Worm (Caenorhabditis elegans) whole organism, early embryonic: ENCODE results near the gene C29E4.10.

Experiments used
- B0310.2 ChIP-seq: sonication (generic microtip); optimal IDR thresholded peaks from 2 replicates; lab custom pipeline; 2016; ENCODE audit warnings: mild to moderate bottlenecking, missing genetic modification characterization, missing compliant biosample characterization
- F13C5.2 ChIP-seq: sonication (generic microtip); optimal IDR thresholded peaks from 2 replicates; lab custom pipeline; 2017; ENCODE audit warnings: mild to moderate bottlenecking, missing genetic modification characterization, inconsistent platforms, missing compliant biosample characterization
- aly-1 ChIP-seq: sonication (generic microtip); optimal IDR thresholded peaks from 2 replicates; lab custom pipeline; 2016; ENCODE audit warnings: missing genetic modification characterization, missing compliant biosample characterization
- ama-1 ChIP-seq: fragments of 150-350 bp; optimal IDR thresholded peaks from 2 replicates; lab custom pipeline; 2014
- ceh-13 ChIP-seq: fragments of 200-800 bp; sonication (Bioruptor generic); optimal IDR thresholded peaks from 2 replicates; lab custom pipeline; 2018; ENCODE audit warnings: mild to moderate bottlenecking, missing genetic modification characterization, missing compliant biosample characterization
- ceh-36 ChIP-seq: sonication (generic microtip); optimal IDR thresholded peaks from 2 replicates; lab custom pipeline; 2016; ENCODE audit warnings: missing genetic modification characterization, inconsistent platforms, missing compliant biosample characterization
- ets-7 ChIP-seq: sonication (generic microtip); optimal IDR thresholded peaks from 2 replicates; lab custom pipeline; 2016; ENCODE audit warnings: missing genotype, missing genetic modification characterization, missing compliant biosample characterization
- flt-1 ChIP-seq: fragments of 200-800 bp; sonication (Bioruptor generic); IDR thresholded peaks from 2 replicates; pipeline ENCODE4 v1.3.6; 2022; ENCODE audit warnings: missing genetic modification characterization, missing compliant biosample characterization
- hmbx-1 ChIP-seq: sonication (generic microtip); optimal IDR thresholded peaks from 2 replicates; lab custom pipeline; 2016; ENCODE audit warnings: mild to moderate bottlenecking, missing genetic modification characterization, missing compliant biosample characterization
- hmg-4 ChIP-seq: fragments of 200-800 bp; sonication (Bioruptor generic); optimal IDR thresholded peaks from 2 replicates; lab custom pipeline; 2018; ENCODE audit warnings: mild to moderate bottlenecking, missing genetic modification characterization, missing compliant biosample characterization
- hnd-1 ChIP-seq: sonication (generic microtip); optimal IDR thresholded peaks from 2 replicates; lab custom pipeline; 2016; ENCODE audit warnings: missing genetic modification characterization, missing compliant biosample characterization
- pes-1 ChIP-seq: fragments of 200-800 bp; sonication (Bioruptor generic); IDR thresholded peaks from 2 replicates; pipeline ENCODE4 v1.3.6; 2022; ENCODE audit warnings: missing genetic modification reagents, missing genetic modification characterization, missing compliant biosample characterization
- scrt-1 ChIP-seq: fragments of 200-800 bp; sonication (Bioruptor generic); IDR thresholded peaks from 2 replicates; pipeline ENCODE4 v1.3.6; 2022; ENCODE audit warnings: missing genetic modification characterization, missing compliant biosample characterization
- sea-1 ChIP-seq: fragments of 200-800 bp; sonication (Bioruptor generic); conservative IDR thresholded peaks from 2 replicates; pipeline ENCODE4 v1.3.6; 2022; ENCODE audit warnings: missing genetic modification characterization, missing compliant biosample characterization
- tbx-11 ChIP-seq: fragments of 200-800 bp; sonication (Bioruptor generic); IDR thresholded peaks from 2 replicates; pipeline ENCODE4 v1.3.6; 2022; ENCODE audit warnings: missing genetic modification characterization, missing compliant biosample characterization
- tbx-37 ChIP-seq: fragments of 200-800 bp; sonication (Bioruptor generic); conservative IDR thresholded peaks from 2 replicates; pipeline ENCODE4 v1.3.6; 2022; ENCODE audit warnings: missing genetic modification reagents, missing genetic modification characterization, missing compliant biosample characterization
- tra-4 ChIP-seq: sonication (generic microtip); optimal IDR thresholded peaks from 2 replicates; lab custom pipeline; 2017; ENCODE audit warnings: missing genetic modification characterization, missing compliant biosample characterization

Gene C29E4.10

ce11 chrIII:7900733-7901132, 36.9 kb upstream of the C29E4.10 start, which contains the start of gene best-24:
Gene best-24 (plus strand): TSS chrIII:7901033.
- TF ChIP-seq hnd-1 (tag; lab: Kevin White, UChicago) = no peak
- TF ChIP-seq sea-1 (GFP tag; lab: Robert Waterston, UW) = no peak
- no peak for TF ChIP-seq ets-7
- TF ChIP-seq aly-1 (tag; lab: Kevin White, UChicago) = no peak
- no peak for TF ChIP-seq F13C5.2 (tag; lab: Kevin White, UChicago)
- no peak for TF ChIP-seq ama-1
- TF ChIP-seq tbx-11 (GFP tag; lab: Robert Waterston, UW) = no peak
- TF ChIP-seq tra-4 (tag; lab: Kevin White, UChicago) = no peak
- no peak for TF ChIP-seq ceh-36 (tag; lab: Kevin White, UChicago)
- TF ChIP-seq hmbx-1 (tag; lab: Kevin White, UChicago) = no peak
- TF ChIP-seq pes-1 (GFP tag; lab: Robert Waterston, UW) = no peak
- no peak for TF ChIP-seq scrt-1
- TF ChIP-seq tbx-37 = no peak
- TF ChIP-seq flt-1 (GFP tag; lab: Robert Waterston, UW) = no peak
- TF ChIP-seq ceh-13 = no peak
- TF ChIP-seq B0310.2 = no peak
- TF ChIP-seq hmg-4 = no peak

DNA sequence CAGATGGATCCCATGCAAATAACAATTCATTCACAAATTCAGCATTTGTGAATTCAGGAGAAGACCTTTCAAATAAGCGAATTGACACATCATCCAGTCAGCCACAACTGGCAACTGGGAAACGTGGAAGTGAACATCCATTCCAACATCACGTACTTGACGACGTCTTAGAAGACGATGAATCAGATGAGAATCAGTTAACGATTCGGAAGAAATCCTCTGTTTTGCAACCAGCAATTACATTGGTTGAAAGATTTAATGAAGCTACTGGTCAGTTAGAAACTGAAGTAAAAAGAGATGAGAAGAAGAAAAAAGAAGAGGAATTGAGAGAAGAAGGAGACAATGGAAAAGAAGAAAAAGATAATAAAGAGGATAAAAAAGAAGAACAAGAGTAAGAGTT, 34.2 kb upstream of the C29E4.10 start:
- TF ChIP-seq hmg-4 = no peak
- no peak for TF ChIP-seq tbx-11 (GFP tag; lab: Robert Waterston, UW)
- TF ChIP-seq sea-1 (GFP tag; lab: Robert Waterston, UW) = no peak
- TF ChIP-seq ceh-13 = no peak
- TF ChIP-seq aly-1 (tag; lab: Kevin White, UChicago) = no peak
- TF ChIP-seq flt-1 (GFP tag; lab: Robert Waterston, UW) = no peak
- TF ChIP-seq F13C5.2 (tag; lab: Kevin White, UChicago) = no peak
- TF ChIP-seq pes-1 (GFP tag; lab: Robert Waterston, UW) = no peak
- TF ChIP-seq tra-4 (tag; lab: Kevin White, UChicago) = no peak

ce11 chrIII:7907515-7907914, 30.1 kb upstream of the C29E4.10 start, which contains the start of gene pcp-5:
Gene pcp-5 (minus strand): TSS chrIII:7907615.
- no peak for TF ChIP-seq ets-7
- TF ChIP-seq scrt-1 = no peak
- TF ChIP-seq pes-1 (GFP tag; lab: Robert Waterston, UW) = no peak
- TF ChIP-seq hmbx-1 (tag; lab: Kevin White, UChicago) = no peak
- TF ChIP-seq B0310.2 = no peak
- TF ChIP-seq ceh-36 (tag; lab: Kevin White, UChicago) = no peak
- TF ChIP-seq tra-4 (tag; lab: Kevin White, UChicago) = no peak
- no peak for TF ChIP-seq tbx-11 (GFP tag; lab: Robert Waterston, UW)
- TF ChIP-seq hmg-4 = no peak
- no peak for TF ChIP-seq ama-1
- no peak for TF ChIP-seq ceh-13
- no peak for TF ChIP-seq tbx-37
- no peak for TF ChIP-seq flt-1 (GFP tag; lab: Robert Waterston, UW)
- no peak for TF ChIP-seq F13C5.2 (tag; lab: Kevin White, UChicago)
- no peak for TF ChIP-seq aly-1 (tag; lab: Kevin White, UChicago)
- TF ChIP-seq sea-1 (GFP tag; lab: Robert Waterston, UW) = no peak
- no peak for TF ChIP-seq hnd-1 (tag; lab: Kevin White, UChicago)

DNA sequence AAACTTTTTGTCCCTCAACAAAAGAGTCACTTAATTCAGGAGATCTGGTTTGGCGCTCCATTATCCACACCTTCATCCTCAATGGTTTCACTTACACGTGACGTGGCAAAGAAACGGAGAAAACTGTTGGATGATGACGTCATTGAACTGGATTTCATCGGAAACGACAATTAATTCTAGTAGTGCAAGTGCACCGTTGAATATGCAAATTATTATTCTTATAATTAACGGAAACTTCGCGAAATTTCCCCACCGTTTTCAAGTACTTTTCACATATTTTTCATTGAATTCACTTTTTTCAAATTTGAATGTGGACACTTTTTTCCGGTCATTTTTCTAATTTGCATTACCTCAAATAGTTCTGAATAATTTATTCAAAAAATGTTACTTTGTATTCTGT, 28.4 kb upstream of the C29E4.10 start, which contains the start of gene ZK688.1:
TSS of gene ZK688.1 (plus strand) at position 301 of the 400 bp plus-strand sequence.
- no peak for TF ChIP-seq scrt-1
- no peak for TF ChIP-seq tbx-11 (GFP tag; lab: Robert Waterston, UW)
- no peak for TF ChIP-seq aly-1 (tag; lab: Kevin White, UChicago)
- no peak for TF ChIP-seq ama-1
- no peak for TF ChIP-seq ceh-36 (tag; lab: Kevin White, UChicago)
- TF ChIP-seq ets-7 = no peak
- TF ChIP-seq flt-1 (GFP tag; lab: Robert Waterston, UW) = no peak
- TF ChIP-seq hnd-1 (tag; lab: Kevin White, UChicago) = no peak
- no peak for TF ChIP-seq pes-1 (GFP tag; lab: Robert Waterston, UW)
- no peak for TF ChIP-seq hmbx-1 (tag; lab: Kevin White, UChicago)
- TF ChIP-seq ceh-13 = no peak
- no peak for TF ChIP-seq tra-4 (tag; lab: Kevin White, UChicago)
- no peak for TF ChIP-seq hmg-4
- TF ChIP-seq sea-1 (GFP tag; lab: Robert Waterston, UW) = no peak

- TF ChIP-seq hnd-1 (tag; lab: Kevin White, UChicago) (no peak), tra-4 (tag; lab: Kevin White, UChicago) (no peak), ama-1 (no peak), scrt-1 (no peak), tbx-11 (GFP tag; lab: Robert Waterston, UW) (no peak), ceh-13 (no peak)
Measured at ce11 chrIII:7911621-7912020, 26.0 kb upstream of the C29E4.10 start, which contains the start of gene ZK688.7. Gene ZK688.7 (minus strand): TSS chrIII:7911634.

ce11 chrIII:7913488-7913887, 24.2 kb upstream of the C29E4.10 start, which contains the start of gene ZK688.12:
Gene ZK688.12 (minus strand): TSS chrIII:7913588.
- TF ChIP-seq tbx-37 (no peak), B0310.2 (no peak), ets-7 (no peak), sea-1 (GFP tag; lab: Robert Waterston, UW) (no peak), ama-1 (no peak), aly-1 (tag; lab: Kevin White, UChicago) (no peak), scrt-1 (no peak), flt-1 (GFP tag; lab: Robert Waterston, UW) (no peak), pes-1 (GFP tag; lab: Robert Waterston, UW) (no peak), hmg-4 (no peak), hnd-1 (tag; lab: Kevin White, UChicago) (no peak), tra-4 (tag; lab: Kevin White, UChicago) (no peak), ceh-13 (no peak), F13C5.2 (tag; lab: Kevin White, UChicago) (no peak), tbx-11 (GFP tag; lab: Robert Waterston, UW) (no peak)

- TF ChIP-seq ama-1 (no peak), F13C5.2 (tag; lab: Kevin White, UChicago) (no peak), tra-4 (tag; lab: Kevin White, UChicago) (no peak), pes-1 (GFP tag; lab: Robert Waterston, UW) (no peak), hnd-1 (tag; lab: Kevin White, UChicago) (no peak), ceh-13 (no peak)
Measured at ce11 chrIII:7917667-7918066, 20.0 kb upstream of the C29E4.10 start, which contains the start of gene gly-3. Gene gly-3 (minus strand): TSS chrIII:7917767.
